Worm (Caenorhabditis elegans) whole organism, L3 larva: Measurements from ENCODE around the gene T09F3.4.
A peak's percentile ranks its signal among the peaks of the same experiment; 100 is the strongest.

Source experiments
- elt-1 ChIP-seq: fragments of 150-350 bp; optimal IDR thresholded peaks from 2 replicates; lab custom pipeline; 2014; ENCODE audit warnings: missing biosample characterization, missing genetic modification characterization
- elt-2 ChIP-seq: sonication (generic microtip); optimal IDR thresholded peaks from 2 replicates; lab custom pipeline; 2016; ENCODE audit warnings: missing genetic modification reagents, mild to moderate bottlenecking, missing genetic modification characterization, missing compliant biosample characterization
- jun-1 ChIP-seq: fragments of 150-350 bp; optimal IDR thresholded peaks from 2 replicates; lab custom pipeline; 2014; ENCODE audit warnings: missing biosample characterization, missing genetic modification reagents, missing genetic modification characterization
- lin-39 ChIP-seq: fragments of 150-350 bp; optimal IDR thresholded peaks from 2 replicates; lab custom pipeline; 2018; ENCODE audit warnings: missing biosample characterization, missing genetic modification reagents, missing genetic modification characterization
- tbx-2 ChIP-seq: sonication (generic microtip); optimal IDR thresholded peaks from 2 replicates; lab custom pipeline; 2016; ENCODE audit warnings: mild to moderate bottlenecking, missing genetic modification characterization, missing compliant biosample characterization

- TF ChIP-seq lin-39 (tag; lab: Kevin White, UChicago) (peak; percentile 56), jun-1 (tag; lab: Kevin White, UChicago) (no peak), elt-1 (tag; lab: Kevin White, UChicago) (no peak), tbx-2 (tag; lab: Kevin White, UChicago) (no peak), elt-2 (tag; lab: Kevin White, UChicago) (no peak)
Observed at ce11 chrII:10370826-10371225, 24.7 kb upstream of the T09F3.4 start.
